Worm (Caenorhabditis elegans) whole organism, young adult: ENCODE results near the gene tag-191.

Source experiments
- B0019.2 ChIP-seq: fragments of 200-800 bp; sonication (Bioruptor generic); conservative IDR thresholded peaks from 2 replicates; pipeline ENCODE4 v1.3.6; 2022; ENCODE audit warnings: missing genetic modification reagents, missing genetic modification characterization, missing compliant biosample characterization
- B0261.1 ChIP-seq: sonication (generic microtip); optimal IDR thresholded peaks from 2 replicates; lab custom pipeline; 2016; ENCODE audit warnings: mild to moderate bottlenecking, missing genetic modification characterization, moderate library complexity, missing compliant biosample characterization
- D2030.7 ChIP-seq: fragments of 200-800 bp; sonication (Bioruptor generic); IDR thresholded peaks from 2 replicates; pipeline ENCODE4 v1.3.6; 2022; ENCODE audit warnings: missing genetic modification reagents, missing genetic modification characterization, missing compliant biosample characterization
- F33H1.4 ChIP-seq: fragments of 200-800 bp; sonication (Bioruptor generic); IDR thresholded peaks from 2 replicates; pipeline ENCODE4 v1.3.6; 2022; ENCODE audit warnings: missing genetic modification reagents, missing genetic modification characterization, missing compliant biosample characterization
- F37B4.10 ChIP-seq: fragments of 200-800 bp; sonication (Bioruptor generic); IDR thresholded peaks from 2 replicates; pipeline ENCODE4 v1.3.6; 2022; ENCODE audit warnings: missing genetic modification characterization, missing compliant biosample characterization
- F57C9.4 ChIP-seq: sonication (generic microtip); optimal IDR thresholded peaks from 2 replicates; lab custom pipeline; 2017; ENCODE audit warnings: mild to moderate bottlenecking, missing genetic modification characterization, missing compliant biosample characterization
- K11D2.4 ChIP-seq: fragments of 200-800 bp; sonication (Bioruptor generic); IDR thresholded peaks from 2 replicates; pipeline ENCODE4 v1.3.6; 2022; ENCODE audit warnings: missing genetic modification reagents, missing genetic modification characterization, missing compliant biosample characterization
- K12H6.12 ChIP-seq: fragments of 200-800 bp; sonication (Bioruptor generic); optimal IDR thresholded peaks from 2 replicates; lab custom pipeline; 2018; ENCODE audit warnings: mild to moderate bottlenecking, missing genetic modification characterization, missing compliant biosample characterization
- Y53F4B.3 ChIP-seq: fragments of 200-800 bp; sonication (Bioruptor generic); IDR thresholded peaks from 2 replicates; pipeline ENCODE4 v1.3.6; 2022; ENCODE audit warnings: missing genetic modification reagents, missing genetic modification characterization, missing compliant biosample characterization
- Y53G8AR.9 ChIP-seq: fragments of 200-800 bp; sonication (Bioruptor generic); conservative IDR thresholded peaks from 2 replicates; pipeline ENCODE4 v1.3.6; 2022; ENCODE audit warnings: missing genetic modification reagents, missing genetic modification characterization, missing compliant biosample characterization
- Y56A3A.18 ChIP-seq: fragments of 200-800 bp; sonication (Bioruptor generic); IDR thresholded peaks from 2 replicates; pipeline ENCODE4 v1.3.6; 2022; ENCODE audit warnings: missing genetic modification reagents, missing genetic modification characterization, missing compliant biosample characterization
- akir-1 ChIP-seq: fragments of 200-800 bp; sonication (Bioruptor generic); optimal IDR thresholded peaks from 2 replicates; lab custom pipeline; 2018; ENCODE audit warnings: mild to moderate bottlenecking, missing genetic modification characterization, moderate library complexity, missing compliant biosample characterization
- atf-7 ChIP-seq: sonication (generic microtip); optimal IDR thresholded peaks from 2 replicates; lab custom pipeline; 2017; ENCODE audit warnings: mild to moderate bottlenecking, missing genetic modification characterization, missing compliant biosample characterization
- athp-1 ChIP-seq: sonication (generic microtip); optimal IDR thresholded peaks from 2 replicates; lab custom pipeline; 2017; ENCODE audit warnings: mild to moderate bottlenecking, missing genetic modification characterization, missing compliant biosample characterization
- attf-6 ChIP-seq: fragments of 200-800 bp; sonication (Bioruptor generic); IDR thresholded peaks from 2 replicates; pipeline ENCODE4 v1.3.6; 2022; ENCODE audit warnings: missing genetic modification reagents, missing genetic modification characterization, missing compliant biosample characterization
- bed-1 ChIP-seq: fragments of 200-800 bp; sonication (Bioruptor generic); IDR thresholded peaks from 2 replicates; pipeline ENCODE4 v1.3.6; 2022; ENCODE audit warnings: missing genetic modification reagents, missing genetic modification characterization, missing compliant biosample characterization
- bed-2 ChIP-seq: fragments of 200-800 bp; sonication (Bioruptor generic); IDR thresholded peaks from 2 replicates; pipeline ENCODE4 v1.3.6; 2022; ENCODE audit warnings: missing genetic modification reagents, missing genetic modification characterization, missing compliant biosample characterization
- ceh-100 ChIP-seq: fragments of 200-800 bp; sonication (Bioruptor generic); IDR thresholded peaks from 2 replicates; pipeline ENCODE4 v1.3.6; 2022; ENCODE audit warnings: missing genetic modification reagents, missing genetic modification characterization, missing compliant biosample characterization
- ceh-40 ChIP-seq: fragments of 200-800 bp; sonication (Bioruptor generic); IDR thresholded peaks from 2 replicates; pipeline ENCODE4 v1.3.6; 2022; ENCODE audit warnings: missing genetic modification characterization, missing compliant biosample characterization
- chd-7 ChIP-seq: sonication (generic microtip); optimal IDR thresholded peaks from 2 replicates; lab custom pipeline; 2016; ENCODE audit warnings: mild to moderate bottlenecking, missing genetic modification characterization, moderate library complexity, missing compliant biosample characterization
- dox-1 ChIP-seq: fragments of 200-800 bp; sonication (Bioruptor generic); IDR thresholded peaks from 2 replicates; pipeline ENCODE4 v1.3.6; 2022; ENCODE audit warnings: missing genetic modification reagents, missing genetic modification characterization, missing compliant biosample characterization
- ekl-4 ChIP-seq: fragments of 200-800 bp; sonication (Bioruptor generic); IDR thresholded peaks from 2 replicates; pipeline ENCODE4 v1.3.6; 2022; ENCODE audit warnings: missing genetic modification reagents, missing genetic modification characterization, missing compliant biosample characterization
- fkh-3 ChIP-seq: sonication (generic microtip); optimal IDR thresholded peaks from 2 replicates; lab custom pipeline; 2016; ENCODE audit warnings: mild to moderate bottlenecking, missing genetic modification characterization, missing compliant biosample characterization
- gei-17 ChIP-seq: fragments of 200-800 bp; sonication (Bioruptor generic); optimal IDR thresholded peaks from 2 replicates; lab custom pipeline; 2018; ENCODE audit warnings: mild to moderate bottlenecking, missing genetic modification characterization, missing compliant biosample characterization
- hlh-12 ChIP-seq: sonication (generic microtip); optimal IDR thresholded peaks from 2 replicates; lab custom pipeline; 2016; ENCODE audit warnings: missing genetic modification characterization, missing compliant biosample characterization
- hmg-1.2 ChIP-seq: fragments of 200-800 bp; sonication (Bioruptor generic); IDR thresholded peaks from 2 replicates; pipeline ENCODE4 v1.3.6; 2022; ENCODE audit warnings: missing genetic modification reagents, missing genetic modification characterization, missing compliant biosample characterization
- hmg-20 ChIP-seq: fragments of 200-800 bp; sonication (Bioruptor generic); IDR thresholded peaks from 2 replicates; pipeline ENCODE4 v1.3.6; 2022; ENCODE audit warnings: missing genetic modification reagents, missing genetic modification characterization, missing compliant biosample characterization
- lag-1 ChIP-seq: fragments of 200-800 bp; sonication (Bioruptor generic); IDR thresholded peaks from 2 replicates; pipeline ENCODE4 v1.3.6; 2022; ENCODE audit warnings: missing genetic modification reagents, missing genetic modification characterization, missing compliant biosample characterization
- lsy-27 ChIP-seq: sonication (generic microtip); optimal IDR thresholded peaks from 2 replicates; lab custom pipeline; 2017; ENCODE audit warnings: missing genetic modification characterization, mild to moderate bottlenecking, missing compliant biosample characterization, antibody characterized with exemption, missing genotype, borderline replicate concordance; ENCODE audit not compliant: insufficient read depth
- madf-6 ChIP-seq: fragments of 200-800 bp; sonication (Bioruptor generic); IDR thresholded peaks from 2 replicates; pipeline ENCODE4 v1.3.6; 2022; ENCODE audit warnings: missing genetic modification reagents, missing genetic modification characterization, missing compliant biosample characterization
- madf-8 ChIP-seq: fragments of 200-800 bp; sonication (Bioruptor generic); conservative IDR thresholded peaks from 2 replicates; pipeline ENCODE4 v1.3.6; 2022; ENCODE audit warnings: missing genetic modification reagents, missing genetic modification characterization, missing compliant biosample characterization
- mcd-1 ChIP-seq: fragments of 200-800 bp; sonication (Bioruptor generic); IDR thresholded peaks from 2 replicates; pipeline ENCODE4 v1.3.6; 2022; ENCODE audit warnings: missing genetic modification reagents, missing genetic modification characterization, missing compliant biosample characterization
- mes-4 ChIP-seq: sonication (generic microtip); optimal IDR thresholded peaks from 2 replicates; lab custom pipeline; 2016; ENCODE audit warnings: missing genotype, missing genetic modification characterization, missing compliant biosample characterization
- nhr-27 ChIP-seq: fragments of 200-800 bp; sonication (Bioruptor generic); optimal IDR thresholded peaks from 2 replicates; lab custom pipeline; 2018; ENCODE audit warnings: mild to moderate bottlenecking, missing genetic modification characterization, moderate library complexity, missing compliant biosample characterization
- nhr-80 ChIP-seq: sonication (generic microtip); optimal IDR thresholded peaks from 2 replicates; lab custom pipeline; 2016; ENCODE audit warnings: missing genetic modification characterization, missing compliant biosample characterization
- pha-4 ChIP-seq: fragments of 150-350 bp; sonication (generic microtip); optimal IDR thresholded peaks from 2 replicates; lab custom pipeline; 2014; ENCODE audit warnings: missing biosample characterization, missing genetic modification reagents, missing genetic modification characterization
- rcor-1 ChIP-seq: fragments of 200-800 bp; sonication (Bioruptor generic); IDR thresholded peaks from 2 replicates; pipeline ENCODE4 v1.3.6; 2022; ENCODE audit warnings: missing genetic modification reagents, missing genetic modification characterization, missing compliant biosample characterization
- rpc-1 ChIP-seq, 2 experiments: fragments of 150-350 bp in 1 of 2; sonication (generic microtip) in 1 of 2; optimal IDR thresholded peaks; 2 replicates each; lab custom pipeline; 2014 to 2018; ENCODE audit warnings: missing biosample characterization in 1 of 2, missing genetic modification characterization in 1 of 2, missing genetic modification reagents in 1 of 2, missing genotype in 1 of 2
- sea-2 ChIP-seq: fragments of 200-800 bp; sonication (Bioruptor generic); IDR thresholded peaks from 2 replicates; pipeline ENCODE4 v1.3.6; 2022; ENCODE audit warnings: missing genetic modification characterization, missing compliant biosample characterization
- snpc-3.4 ChIP-seq: sonication (generic microtip); optimal IDR thresholded peaks from 2 replicates; lab custom pipeline; 2017; ENCODE audit warnings: missing genetic modification characterization, mild to moderate bottlenecking, missing compliant biosample characterization, antibody characterized with exemption, moderate library complexity, missing genotype, missing genetic modification reagents
- sptf-2 ChIP-seq: fragments of 200-800 bp; sonication (Bioruptor generic); optimal IDR thresholded peaks from 2 replicates; lab custom pipeline; 2018; ENCODE audit warnings: mild to moderate bottlenecking, missing genetic modification characterization, missing compliant biosample characterization
- zim-3 ChIP-seq: sonication (generic microtip); optimal IDR thresholded peaks from 2 replicates; lab custom pipeline; 2017; ENCODE audit warnings: mild to moderate bottlenecking, missing genetic modification characterization, moderate library complexity, missing compliant biosample characterization
- ztf-25 ChIP-seq: fragments of 200-800 bp; sonication (Bioruptor generic); IDR thresholded peaks from 2 replicates; pipeline ENCODE4 v1.3.6; 2022; ENCODE audit warnings: missing genetic modification reagents, missing genetic modification characterization, missing compliant biosample characterization
- ztf-26 ChIP-seq: sonication (generic microtip); optimal IDR thresholded peaks from 2 replicates; lab custom pipeline; 2017; ENCODE audit warnings: missing genetic modification characterization, missing compliant biosample characterization
- ztf-28 ChIP-seq: fragments of 200-800 bp; sonication (Bioruptor generic); IDR thresholded peaks from 2 replicates; pipeline ENCODE4 v1.3.6; 2022; ENCODE audit warnings: missing genetic modification reagents, missing genetic modification characterization, missing compliant biosample characterization
- ztf-6 ChIP-seq: fragments of 200-800 bp; sonication (Bioruptor generic); IDR thresholded peaks from 2 replicates; pipeline ENCODE4 v1.3.6; 2022; ENCODE audit warnings: missing genetic modification reagents, missing genetic modification characterization, missing compliant biosample characterization

tag-191 gene

DNA sequence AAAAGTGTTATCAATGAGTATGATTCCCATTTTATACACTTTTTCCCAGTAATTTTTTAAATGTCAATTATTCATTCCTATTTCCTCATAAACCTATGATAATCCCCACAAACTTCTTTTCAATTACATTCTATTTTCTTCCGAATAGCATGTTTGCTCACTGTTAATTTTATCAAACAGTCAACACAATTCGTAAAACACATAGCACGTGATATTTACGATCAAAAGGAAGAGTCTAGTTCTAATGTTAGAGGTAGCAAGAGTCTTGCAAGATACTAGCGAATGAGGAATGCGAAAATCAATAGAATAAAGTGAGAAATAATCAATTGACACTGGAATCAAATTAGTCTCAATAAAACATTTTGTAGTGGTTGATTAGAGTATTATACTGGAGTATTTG is 3.2 kb upstream of the tag-191 start:
- TF ChIP-seq ekl-4 (GFP tag; lab: Robert Waterston, UW) = no peak
- TF ChIP-seq ztf-26 (tag; lab: Kevin White, UChicago) = no peak
- TF ChIP-seq akir-1 = no peak
- no peak for TF ChIP-seq athp-1 (tag; lab: Kevin White, UChicago)
- TF ChIP-seq F37B4.10 = no peak
- TF ChIP-seq zim-3 (tag; lab: Kevin White, UChicago) = no peak
- no peak for TF ChIP-seq ztf-28
- TF ChIP-seq Y53G8AR.9 = no peak
- no peak for TF ChIP-seq fkh-3

DNA sequence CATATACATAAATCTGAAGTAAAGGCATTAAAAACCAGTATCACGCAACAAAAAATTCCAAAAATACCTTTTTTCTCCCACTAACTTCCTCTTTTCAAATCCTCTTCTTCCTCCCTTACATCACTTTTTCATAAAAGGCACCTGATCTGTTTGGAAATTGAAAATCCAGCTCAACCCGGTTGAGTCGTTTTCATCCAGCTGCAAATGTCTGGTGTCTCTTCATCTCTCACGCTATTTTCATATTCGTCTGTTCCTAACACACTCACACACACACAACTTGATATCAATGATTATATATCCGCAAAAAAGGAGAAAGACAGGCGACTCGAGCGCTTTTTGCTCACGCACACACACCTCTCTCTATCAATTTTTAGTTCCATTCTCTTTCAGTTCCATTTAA is 3.8 kb downstream of the tag-191 start:
- TF ChIP-seq ztf-6 (GFP tag; lab: Robert Waterston, UW) (no peak), hmg-1.2 (GFP tag; lab: Robert Waterston, UW) (0 out of 2 replicates have a peak, but pooled peaks have one; percentile 24)

- no peak for TF ChIP-seq hlh-12
- TF ChIP-seq lsy-27 (tag; lab: Kevin White, UChicago) = no peak
- no peak for TF ChIP-seq sea-2 (GFP tag; lab: Robert Waterston, UW)
- no peak for TF ChIP-seq fkh-3
- no peak for TF ChIP-seq B0261.1 (tag; lab: Kevin White, UChicago)
- no peak for TF ChIP-seq ceh-100 (GFP tag; lab: Robert Waterston, UW)
- TF ChIP-seq K12H6.12 (tag; lab: Kevin White, UChicago) = no peak
- TF ChIP-seq rcor-1 = no peak
- no peak for TF ChIP-seq rpc-1 (optimal IDR thresholded peaks at IDR 0.05; lab: Kevin White, UChicago)
- no peak for TF ChIP-seq rpc-1 (tag; optimal IDR thresholded peaks at IDR 0.05; lab: Kevin White, UChicago)
- no peak for TF ChIP-seq pha-4 (tag; lab: Kevin White, UChicago)
- TF ChIP-seq Y53F4B.3 (GFP tag; lab: Robert Waterston, UW) = no peak
- TF ChIP-seq hmg-20 = no peak
- no peak for TF ChIP-seq chd-7 (tag; lab: Kevin White, UChicago)
- TF ChIP-seq mes-4 = no peak
- TF ChIP-seq lag-1 (GFP tag; lab: Robert Waterston, UW) = no peak
- TF ChIP-seq mcd-1 (GFP tag; lab: Robert Waterston, UW) = no peak
- no peak for TF ChIP-seq K11D2.4 (GFP tag; lab: Robert Waterston, UW)
- no peak for TF ChIP-seq Y53G8AR.9
These were observed 5.4 kb downstream of the tag-191 start, which contains the start of gene kcnl-4 for ce11 chrV:14530813-14531212. kcnl-4 (plus strand) TSS chrV:14531113.

DNA sequence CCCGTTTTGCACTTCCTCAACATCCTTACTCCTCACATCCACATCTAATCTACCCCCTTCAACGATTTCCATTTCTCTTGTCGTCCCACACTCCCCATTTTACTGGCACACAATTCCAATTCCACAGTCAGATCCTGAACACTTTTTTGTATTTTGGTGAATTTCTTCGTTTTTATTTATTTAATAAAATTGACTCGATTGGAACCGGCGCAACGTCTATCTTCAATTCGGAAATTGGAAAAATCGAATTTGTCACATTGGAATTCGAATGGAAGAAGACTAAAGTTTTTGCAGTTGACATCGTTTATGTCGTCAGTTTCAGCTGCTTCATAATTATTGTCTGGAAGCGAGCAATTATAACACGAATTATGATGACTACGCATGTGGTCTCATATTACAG is 9.0 kb downstream of the tag-191 start:
- TF ChIP-seq ztf-25 (no peak), gei-17 (no peak)

- TF ChIP-seq B0019.2 (no peak), F33H1.4 (GFP tag; lab: Robert Waterston, UW) (no peak), ceh-40 (GFP tag; lab: Robert Waterston, UW) (no peak), snpc-3.4 (tag; lab: Kevin White, UChicago) (no peak), attf-6 (no peak), dox-1 (GFP tag; lab: Robert Waterston, UW) (no peak), D2030.7 (GFP tag; lab: Robert Waterston, UW) (no peak), madf-8 (no peak), Y56A3A.18 (GFP tag; lab: Robert Waterston, UW) (no peak), F57C9.4 (tag; lab: Kevin White, UChicago) (no peak), bed-1 (GFP tag; lab: Robert Waterston, UW) (no peak), nhr-27 (tag; lab: Kevin White, UChicago) (no peak), nhr-80 (tag; lab: Kevin White, UChicago) (no peak), ztf-25 (no peak), atf-7 (tag; lab: Kevin White, UChicago) (no peak), bed-2 (GFP tag; lab: Robert Waterston, UW) (no peak), madf-6 (GFP tag; lab: Robert Waterston, UW) (no peak), sptf-2 (GFP tag; lab: Kevin White, UChicago) (no peak)
These were observed 11.1 kb downstream of the tag-191 start, which contains the start of gene hda-1 for ce11 chrV:14525089-14525488. hda-1 (plus strand) TSS chrV:14525389.
